Worm (Caenorhabditis elegans) whole organism, L4/young adult: Measurements from ENCODE around the gene pkhm-2.

ENCODE experiments used
- W03F9.2 ChIP-seq: fragments of 150-350 bp; optimal IDR thresholded peaks from 2 replicates; lab custom pipeline; 2014; ENCODE audit warnings: missing biosample characterization, missing genetic modification characterization
- dao-5 ChIP-seq: sonication (generic microtip); optimal IDR thresholded peaks from 2 replicates; lab custom pipeline; 2016; ENCODE audit warnings: missing genotype, missing genetic modification characterization, moderate library complexity, missing compliant biosample characterization
- him-1 ChIP-seq: sonication (generic microtip); optimal IDR thresholded peaks from 2 replicates; lab custom pipeline; 2016; ENCODE audit warnings: missing genotype, missing genetic modification reagents, missing genetic modification characterization, missing compliant biosample characterization

DNA sequence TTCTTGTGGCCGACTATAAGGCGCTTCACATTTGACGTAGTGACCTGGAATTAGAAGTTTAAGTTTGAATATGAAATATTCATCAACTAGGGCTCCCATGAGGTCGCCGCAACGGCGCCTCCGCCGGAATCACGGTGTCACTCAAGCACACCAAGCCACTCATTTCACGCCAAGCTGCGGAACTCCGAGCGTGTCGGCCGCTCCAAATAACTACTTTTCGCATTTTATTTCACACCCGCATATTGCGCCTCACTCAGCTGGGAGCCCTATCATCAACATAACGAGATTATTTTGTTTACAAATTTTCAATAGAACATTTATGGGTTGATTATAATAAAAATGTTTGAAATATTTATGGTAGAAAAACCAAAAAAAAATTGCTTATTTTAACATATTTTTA is 23.4 kb downstream of the pkhm-2 start:
- TF ChIP-seq him-1 (no peak), dao-5 (tag; lab: Kevin White, UChicago) (no peak), W03F9.2 (tag; lab: Kevin White, UChicago) (no peak)
